Fruit fly (Drosophila melanogaster) whole organism, prepupa: ENCODE data around the gene CG13097.

Experiments
- Blimp-1 ChIP-seq: fragments of 200-800 bp; sonication (Bioruptor generic); optimal IDR thresholded peaks from 3 replicates; lab custom pipeline; 2017; ENCODE audit warnings: missing biosample characterization, missing genetic modification characterization, mild to moderate bottlenecking, moderate library complexity, missing genetic modification reagents
- CG10631 ChIP-seq: fragments of 200-800 bp; sonication (Bioruptor generic); optimal IDR thresholded peaks from 2 replicates; lab custom pipeline; 2016; ENCODE audit warnings: missing biosample characterization, missing genetic modification characterization
- CG11294 ChIP-seq: fragments of 200-800 bp; sonication (Bioruptor generic); IDR thresholded peaks from 2 replicates; pipeline ENCODE4 v1.3.6; 2022; ENCODE audit warnings: missing biosample characterization, missing genetic modification characterization
- CG11762 ChIP-seq: fragments of 200-800 bp; sonication (Bioruptor generic); optimal IDR thresholded peaks from 3 replicates; lab custom pipeline; 2016; ENCODE audit warnings: missing biosample characterization, missing genetic modification characterization; ENCODE audit not compliant: insufficient read depth
- CG15336 ChIP-seq: fragments of 200-800 bp; sonication (Bioruptor generic); IDR thresholded peaks from 2 replicates; pipeline ENCODE4 v1.3.6; 2022; ENCODE audit warnings: missing biosample characterization, missing genetic modification characterization
- CG1621 ChIP-seq: fragments of 200-800 bp; sonication (Bioruptor generic); optimal IDR thresholded peaks from 3 replicates; lab custom pipeline; 2018; ENCODE audit warnings: missing biosample characterization, mild to moderate bottlenecking, missing genetic modification characterization
- CG32006 ChIP-seq: fragments of 200-800 bp; sonication (Bioruptor generic); optimal IDR thresholded peaks from 3 replicates; lab custom pipeline; 2017; ENCODE audit warnings: missing biosample characterization, mild to moderate bottlenecking, missing genetic modification characterization
- CG34406 ChIP-seq: fragments of 200-800 bp; sonication (Bioruptor generic); optimal IDR thresholded peaks from 3 replicates; lab custom pipeline; 2016; ENCODE audit warnings: missing biosample characterization, missing genetic modification characterization
- CG3919 ChIP-seq: fragments of 200-800 bp; sonication (Bioruptor generic); optimal IDR thresholded peaks from 3 replicates; lab custom pipeline; 2016; ENCODE audit warnings: missing biosample characterization, missing genetic modification characterization
- CG6276 ChIP-seq: fragments of 200-800 bp; sonication (Bioruptor generic); optimal IDR thresholded peaks from 2 replicates; lab custom pipeline; 2017; ENCODE audit warnings: missing biosample characterization, mild to moderate bottlenecking, missing genetic modification characterization
- CG6808 ChIP-seq: fragments of 200-800 bp; sonication (Bioruptor generic); optimal IDR thresholded peaks from 3 replicates; lab custom pipeline; 2017; ENCODE audit warnings: missing biosample characterization, missing genetic modification characterization, mild to moderate bottlenecking, moderate library complexity, missing genetic modification reagents
- CG8119 ChIP-seq: fragments of 200-800 bp; sonication (Bioruptor generic); IDR thresholded peaks from 3 replicates; pipeline ENCODE4 v1.3.6; 2022; ENCODE audit warnings: missing biosample characterization, missing genetic modification characterization
- CG8319 ChIP-seq: fragments of 200-800 bp; sonication (Bioruptor generic); optimal IDR thresholded peaks from 3 replicates; lab custom pipeline; 2016; ENCODE audit warnings: missing biosample characterization, missing genetic modification characterization
- Eip78C ChIP-seq: fragments of 200-800 bp; sonication (Bioruptor generic); peaks from one replicate; lab custom pipeline; 2016; ENCODE audit warnings: missing biosample characterization, missing genetic modification characterization
- Eip93F ChIP-seq: fragments of 200-800 bp; sonication (Bioruptor generic); optimal IDR thresholded peaks from 2 replicates; lab custom pipeline; 2016; ENCODE audit warnings: missing biosample characterization, mild to moderate bottlenecking, missing genetic modification characterization
- Ets21C ChIP-seq: fragments of 200-800 bp; sonication (Bioruptor generic); optimal IDR thresholded peaks from 3 replicates; lab custom pipeline; 2016; ENCODE audit warnings: missing biosample characterization, missing genetic modification characterization
- Gug ChIP-seq: fragments of 200-800 bp; sonication (Bioruptor generic); IDR thresholded peaks from 2 replicates; pipeline ENCODE4 v1.3.6; 2022; ENCODE audit warnings: missing biosample characterization, missing genetic modification characterization
- Hr38 ChIP-seq: sonication (Bioruptor generic); optimal IDR thresholded peaks from 2 replicates; lab custom pipeline; 2016; ENCODE audit warnings: missing biosample characterization, missing genetic modification characterization
- Lpt ChIP-seq: fragments of 200-800 bp; sonication (Bioruptor generic); optimal IDR thresholded peaks from 3 replicates; lab custom pipeline; 2016; ENCODE audit warnings: missing biosample characterization, missing genetic modification characterization
- Met ChIP-seq: fragments of 200-800 bp; sonication (Bioruptor generic); optimal IDR thresholded peaks from 3 replicates; lab custom pipeline; 2016; ENCODE audit warnings: missing biosample characterization, missing genetic modification characterization
- OdsH ChIP-seq: fragments of 200-800 bp; sonication (Bioruptor generic); optimal IDR thresholded peaks from 3 replicates; lab custom pipeline; 2016; ENCODE audit warnings: missing biosample characterization, missing genetic modification characterization
- Sox102F ChIP-seq: fragments of 200-800 bp; sonication (Bioruptor generic); optimal IDR thresholded peaks from 2 replicates; lab custom pipeline; 2016; ENCODE audit warnings: missing biosample characterization, mild to moderate bottlenecking, missing genetic modification characterization
- Sox14 ChIP-seq: fragments of 200-800 bp; sonication (Bioruptor generic); optimal IDR thresholded peaks from 3 replicates; lab custom pipeline; 2016; ENCODE audit warnings: missing biosample characterization, missing genetic modification characterization
- Sox15 ChIP-seq: fragments of 200-800 bp; sonication (Bioruptor generic); optimal IDR thresholded peaks from 3 replicates; lab custom pipeline; 2016; ENCODE audit warnings: missing biosample characterization, missing genetic modification characterization
- acj6 ChIP-seq: fragments of 200-800 bp; sonication (Bioruptor generic); optimal IDR thresholded peaks from 3 replicates; lab custom pipeline; 2016; ENCODE audit warnings: missing biosample characterization, missing genetic modification characterization
- dac ChIP-seq: fragments of 200-800 bp; sonication (Bioruptor generic); optimal IDR thresholded peaks from 2 replicates; lab custom pipeline; 2017; ENCODE audit warnings: missing biosample characterization, mild to moderate bottlenecking, missing genetic modification characterization
- dsx ChIP-seq: fragments of 200-800 bp; optimal IDR thresholded peaks from 3 replicates; lab custom pipeline; 2019; ENCODE audit warnings: missing biosample characterization, mild to moderate bottlenecking, missing genetic modification characterization, moderate library complexity; ENCODE audit not compliant: poor library complexity, severe bottlenecking
- fkh ChIP-seq: fragments of 200-800 bp; sonication (Bioruptor generic); optimal IDR thresholded peaks from 3 replicates; lab custom pipeline; 2017; ENCODE audit warnings: missing biosample characterization, mild to moderate bottlenecking, missing genetic modification characterization, moderate library complexity
- pdm3 ChIP-seq: fragments of 200-800 bp; sonication (Bioruptor generic); optimal IDR thresholded peaks from 3 replicates; lab custom pipeline; 2016; ENCODE audit warnings: missing biosample characterization, missing genetic modification characterization
- salr ChIP-seq, 2 experiments: fragments of 200-800 bp; sonication (Bioruptor generic); optimal IDR thresholded peaks; 3 replicates each; lab custom pipeline; 2016 to 2018; ENCODE audit warnings: missing biosample characterization in 2 of 2, missing genetic modification characterization in 2 of 2, mild to moderate bottlenecking in 1 of 2
- topi ChIP-seq: fragments of 200-800 bp; sonication (Bioruptor generic); optimal IDR thresholded peaks from 3 replicates; lab custom pipeline; 2016; ENCODE audit warnings: missing biosample characterization, missing genetic modification characterization
- vri ChIP-seq: fragments of 200-800 bp; sonication (Bioruptor generic); optimal IDR thresholded peaks from 3 replicates; lab custom pipeline; 2016; ENCODE audit warnings: missing biosample characterization, mild to moderate bottlenecking, missing genetic modification characterization

The CG13097 gene

dm6 chr2L:8534515-8535295 is 20.0 kb upstream of the CG13097 start (continued):
- peak; percentile 99 for TF ChIP-seq CG15336 (GFP tag; lab: Robert Waterston, UW)
- peak; percentile 98 for TF ChIP-seq Sox14
- TF ChIP-seq CG3919 (GFP tag; lab: Kevin White, UChicago), result peak; percentile 97
- peak; percentile 98 for TF ChIP-seq CG34406 (GFP tag; lab: Kevin White, UChicago)
- TF ChIP-seq CG8119 (GFP tag; lab: Robert Waterston, UW), result peak; percentile 99
- peak; percentile 95 for TF ChIP-seq Gug
- TF ChIP-seq dsx (GFP tag; lab: Kevin White, UChicago), result peak; percentile 95
- peak; percentile 98 for TF ChIP-seq Lpt (GFP tag; lab: Kevin White, UChicago)
- peak; percentile 98 for TF ChIP-seq Met
- peak; percentile 98 for TF ChIP-seq acj6
- TF ChIP-seq Sox102F (GFP tag; lab: Kevin White, UChicago), result peak; percentile 98
- peak; percentile 89 for TF ChIP-seq Blimp-1
- TF ChIP-seq Hr38, result no peak
- TF ChIP-seq topi (GFP tag; lab: Kevin White, UChicago), result peak; percentile 98
- TF ChIP-seq OdsH (GFP tag; lab: Kevin White, UChicago), result peak; percentile 98
- TF ChIP-seq Sox15 (GFP tag; lab: Kevin White, UChicago), result peak; percentile 98
- TF ChIP-seq Eip93F (GFP tag; lab: Kevin White, UChicago), result peak; percentile 96
- peak; percentile 96 for TF ChIP-seq CG1621 (tag; lab: Kevin White, UChicago)
- TF ChIP-seq CG8319 (GFP tag; lab: Kevin White, UChicago), result peak; percentile 97

- TF ChIP-seq vri, result no peak
- TF ChIP-seq CG11294 (GFP tag; lab: Robert Waterston, UW), result no peak
- TF ChIP-seq CG8319 (GFP tag; lab: Kevin White, UChicago), result no peak
- no peak for TF ChIP-seq acj6
Measured at dm6 chr2L:8534118-8534514, 19.4 kb upstream of the CG13097 start.

dm6 chr2L:8533632-8534031 is 19.0 kb upstream of the CG13097 start:
- TF ChIP-seq fkh (GFP tag; lab: Kevin White, UChicago) (peak; percentile 28), CG11762 (GFP tag; lab: Kevin White, UChicago) (no peak), salr (GFP tag; optimal IDR thresholded peaks at IDR 0.05; lab: Kevin White, UChicago) (no peak)

- TF ChIP-seq Ets21C (GFP tag; lab: Kevin White, UChicago), result no peak
- TF ChIP-seq pdm3 (GFP tag; lab: Kevin White, UChicago), result no peak
- no peak for TF ChIP-seq CG6276 (GFP tag; lab: Kevin White, UChicago)
- TF ChIP-seq Sox14, result no peak
- peak; percentile 12 for TF ChIP-seq Eip78C
- TF ChIP-seq CG32006, result no peak
- TF ChIP-seq dsx (GFP tag; lab: Kevin White, UChicago), result peak; percentile 48
- TF ChIP-seq CG10631 (GFP tag; lab: Kevin White, UChicago), result no peak
- TF ChIP-seq dac (GFP tag; lab: Kevin White, UChicago), result no peak
Measured at dm6 chr2L:8532790-8533189, 18.1 kb upstream of the CG13097 start.

dm6 chr2L:8530189-8530588 is 15.5 kb upstream of the CG13097 start:
- TF ChIP-seq vri (peak; percentile 42), CG6808 (GFP tag; lab: Kevin White, UChicago) (no peak)
